Worm (Caenorhabditis elegans) whole organism, young adult: ENCODE results near the gene imb-2.

ENCODE experiments used
- B0019.2 ChIP-seq: fragments of 200-800 bp; sonication (Bioruptor generic); conservative IDR thresholded peaks from 2 replicates; pipeline ENCODE4 v1.3.6; 2022; ENCODE audit warnings: missing genetic modification reagents, missing genetic modification characterization, missing compliant biosample characterization
- B0035.1 ChIP-seq: sonication (generic microtip); optimal IDR thresholded peaks from 2 replicates; lab custom pipeline; 2016; ENCODE audit warnings: missing genetic modification characterization, mild to moderate bottlenecking, missing compliant biosample characterization, missing genotype, missing genetic modification reagents
- C17E4.6 ChIP-seq: fragments of 200-800 bp; sonication (Bioruptor generic); IDR thresholded peaks from 2 replicates; pipeline ENCODE4 v1.3.6; 2022; ENCODE audit warnings: missing genetic modification reagents, missing genetic modification characterization, missing compliant biosample characterization
- F23B12.7 ChIP-seq: sonication (generic microtip); optimal IDR thresholded peaks from 2 replicates; lab custom pipeline; 2017; ENCODE audit warnings: missing genetic modification characterization, mild to moderate bottlenecking, missing compliant biosample characterization, antibody characterized with exemption, moderate library complexity; ENCODE audit not compliant: insufficient read depth
- F33H1.4 ChIP-seq: fragments of 200-800 bp; sonication (Bioruptor generic); IDR thresholded peaks from 2 replicates; pipeline ENCODE4 v1.3.6; 2022; ENCODE audit warnings: missing genetic modification reagents, missing genetic modification characterization, missing compliant biosample characterization
- F39B2.1 ChIP-seq: fragments of 200-800 bp; sonication (Bioruptor generic); IDR thresholded peaks from 2 replicates; pipeline ENCODE4 v1.3.6; 2022; ENCODE audit warnings: missing genetic modification reagents, missing genetic modification characterization, missing compliant biosample characterization
- F55B11.4 ChIP-seq: sonication (generic microtip); optimal IDR thresholded peaks from 2 replicates; lab custom pipeline; 2016; ENCODE audit warnings: missing compliant biosample characterization, missing genetic modification characterization, borderline replicate concordance; ENCODE audit not compliant: insufficient read depth
- F57A8.1 ChIP-seq: fragments of 200-800 bp; sonication (Bioruptor generic); optimal IDR thresholded peaks from 2 replicates; lab custom pipeline; 2018; ENCODE audit warnings: mild to moderate bottlenecking, missing genetic modification characterization, moderate library complexity, missing compliant biosample characterization
- F57C9.4 ChIP-seq: sonication (generic microtip); optimal IDR thresholded peaks from 2 replicates; lab custom pipeline; 2017; ENCODE audit warnings: mild to moderate bottlenecking, missing genetic modification characterization, missing compliant biosample characterization
- Y56A3A.18 ChIP-seq: fragments of 200-800 bp; sonication (Bioruptor generic); IDR thresholded peaks from 2 replicates; pipeline ENCODE4 v1.3.6; 2022; ENCODE audit warnings: missing genetic modification reagents, missing genetic modification characterization, missing compliant biosample characterization
- ZK185.1 ChIP-seq: sonication (generic microtip); optimal IDR thresholded peaks from 2 replicates; lab custom pipeline; 2016; ENCODE audit warnings: mild to moderate bottlenecking, missing genetic modification characterization, missing compliant biosample characterization; ENCODE audit not compliant: poor library complexity, severe bottlenecking
- akir-1 ChIP-seq: fragments of 200-800 bp; sonication (Bioruptor generic); optimal IDR thresholded peaks from 2 replicates; lab custom pipeline; 2018; ENCODE audit warnings: mild to moderate bottlenecking, missing genetic modification characterization, moderate library complexity, missing compliant biosample characterization
- aptf-2 ChIP-seq: fragments of 200-800 bp; sonication (Bioruptor generic); conservative IDR thresholded peaks from 2 replicates; pipeline ENCODE4 v1.3.6; 2022; ENCODE audit warnings: missing genetic modification reagents, missing genetic modification characterization, missing compliant biosample characterization
- aptf-3 ChIP-seq: fragments of 200-800 bp; sonication (Bioruptor generic); IDR thresholded peaks from 2 replicates; pipeline ENCODE4 v1.3.6; 2022; ENCODE audit warnings: missing genetic modification characterization, missing compliant biosample characterization
- athp-1 ChIP-seq: sonication (generic microtip); optimal IDR thresholded peaks from 2 replicates; lab custom pipeline; 2017; ENCODE audit warnings: mild to moderate bottlenecking, missing genetic modification characterization, missing compliant biosample characterization
- bed-2 ChIP-seq: fragments of 200-800 bp; sonication (Bioruptor generic); IDR thresholded peaks from 2 replicates; pipeline ENCODE4 v1.3.6; 2022; ENCODE audit warnings: missing genetic modification reagents, missing genetic modification characterization, missing compliant biosample characterization
- ceh-40 ChIP-seq: fragments of 200-800 bp; sonication (Bioruptor generic); IDR thresholded peaks from 2 replicates; pipeline ENCODE4 v1.3.6; 2022; ENCODE audit warnings: missing genetic modification characterization, missing compliant biosample characterization
- ceh-79 ChIP-seq: sonication (generic microtip); optimal IDR thresholded peaks from 2 replicates; lab custom pipeline; 2017; ENCODE audit warnings: mild to moderate bottlenecking, missing genetic modification characterization, missing compliant biosample characterization
- dpff-1 ChIP-seq: sonication (generic microtip); optimal IDR thresholded peaks from 2 replicates; lab custom pipeline; 2017; ENCODE audit warnings: mild to moderate bottlenecking, missing genetic modification characterization, missing compliant biosample characterization
- dpl-1 ChIP-seq: fragments of 150-350 bp; optimal IDR thresholded peaks from 2 replicates; lab custom pipeline; 2014; ENCODE audit warnings: missing biosample characterization, missing genetic modification reagents, missing genetic modification characterization
- efl-1 ChIP-seq: fragments of 150-350 bp; optimal IDR thresholded peaks from 2 replicates; lab custom pipeline; 2014; ENCODE audit warnings: missing biosample characterization, missing genetic modification reagents, missing genetic modification characterization
- egl-18 ChIP-seq: fragments of 200-800 bp; sonication (Bioruptor generic); IDR thresholded peaks from 2 replicates; pipeline ENCODE4 v1.3.6; 2022; ENCODE audit warnings: missing genetic modification reagents, missing genetic modification characterization, missing compliant biosample characterization
- egrh-3 ChIP-seq: fragments of 200-800 bp; sonication (Bioruptor generic); IDR thresholded peaks from 2 replicates; pipeline ENCODE4 v1.3.6; 2022; ENCODE audit warnings: missing genetic modification reagents, missing genetic modification characterization, missing compliant biosample characterization
- gei-17 ChIP-seq: fragments of 200-800 bp; sonication (Bioruptor generic); optimal IDR thresholded peaks from 2 replicates; lab custom pipeline; 2018; ENCODE audit warnings: mild to moderate bottlenecking, missing genetic modification characterization, missing compliant biosample characterization
- him-1 ChIP-seq: sonication (generic microtip); optimal IDR thresholded peaks from 2 replicates; lab custom pipeline; 2016; ENCODE audit warnings: missing genotype, missing genetic modification reagents, missing genetic modification characterization, missing compliant biosample characterization
- hmg-20 ChIP-seq: fragments of 200-800 bp; sonication (Bioruptor generic); IDR thresholded peaks from 2 replicates; pipeline ENCODE4 v1.3.6; 2022; ENCODE audit warnings: missing genetic modification reagents, missing genetic modification characterization, missing compliant biosample characterization
- hrde-1 ChIP-seq: sonication (generic microtip); optimal IDR thresholded peaks from 2 replicates; lab custom pipeline; 2016; ENCODE audit warnings: missing genetic modification characterization, mild to moderate bottlenecking, missing compliant biosample characterization, moderate library complexity, missing genotype, missing genetic modification reagents, borderline replicate concordance
- let-526 ChIP-seq: fragments of 200-800 bp; sonication (Bioruptor generic); IDR thresholded peaks from 2 replicates; pipeline ENCODE4 v1.3.6; 2022; ENCODE audit warnings: missing genetic modification reagents, missing genetic modification characterization, missing compliant biosample characterization
- lin-54 ChIP-seq: fragments of 200-800 bp; sonication (Bioruptor generic); optimal IDR thresholded peaks from 2 replicates; lab custom pipeline; 2018; ENCODE audit warnings: mild to moderate bottlenecking, missing genetic modification characterization, missing compliant biosample characterization
- lsl-1 ChIP-seq: fragments of 200-800 bp; sonication (Bioruptor generic); optimal IDR thresholded peaks from 2 replicates; lab custom pipeline; 2018; ENCODE audit warnings: mild to moderate bottlenecking, missing genetic modification characterization, moderate library complexity, missing compliant biosample characterization
- madf-6 ChIP-seq: fragments of 200-800 bp; sonication (Bioruptor generic); IDR thresholded peaks from 2 replicates; pipeline ENCODE4 v1.3.6; 2022; ENCODE audit warnings: missing genetic modification reagents, missing genetic modification characterization, missing compliant biosample characterization
- madf-8 ChIP-seq: fragments of 200-800 bp; sonication (Bioruptor generic); conservative IDR thresholded peaks from 2 replicates; pipeline ENCODE4 v1.3.6; 2022; ENCODE audit warnings: missing genetic modification reagents, missing genetic modification characterization, missing compliant biosample characterization
- mcd-1 ChIP-seq: fragments of 200-800 bp; sonication (Bioruptor generic); IDR thresholded peaks from 2 replicates; pipeline ENCODE4 v1.3.6; 2022; ENCODE audit warnings: missing genetic modification reagents, missing genetic modification characterization, missing compliant biosample characterization
- mxl-1 ChIP-seq: sonication (generic microtip); optimal IDR thresholded peaks from 2 replicates; lab custom pipeline; 2016; ENCODE audit warnings: missing genetic modification characterization, missing compliant biosample characterization
- nfyb-1 ChIP-seq: fragments of 200-800 bp; sonication (Bioruptor generic); IDR thresholded peaks from 2 replicates; pipeline ENCODE4 v1.3.6; 2022; ENCODE audit warnings: missing genetic modification reagents, missing genetic modification characterization, missing compliant biosample characterization
- rcor-1 ChIP-seq: fragments of 200-800 bp; sonication (Bioruptor generic); IDR thresholded peaks from 2 replicates; pipeline ENCODE4 v1.3.6; 2022; ENCODE audit warnings: missing genetic modification reagents, missing genetic modification characterization, missing compliant biosample characterization
- rpc-1 ChIP-seq, 2 experiments: fragments of 150-350 bp in 1 of 2; sonication (generic microtip) in 1 of 2; optimal IDR thresholded peaks; 2 replicates each; lab custom pipeline; 2014 to 2018; ENCODE audit warnings: missing biosample characterization in 1 of 2, missing genetic modification characterization in 1 of 2, missing genetic modification reagents in 1 of 2, missing genotype in 1 of 2
- sea-2 ChIP-seq: fragments of 200-800 bp; sonication (Bioruptor generic); IDR thresholded peaks from 2 replicates; pipeline ENCODE4 v1.3.6; 2022; ENCODE audit warnings: missing genetic modification characterization, missing compliant biosample characterization
- snpc-1.1 ChIP-seq: sonication (generic microtip); optimal IDR thresholded peaks from 2 replicates; lab custom pipeline; 2017; ENCODE audit warnings: missing genetic modification characterization, mild to moderate bottlenecking, missing compliant biosample characterization, antibody characterized with exemption, moderate library complexity, missing genotype, missing genetic modification reagents; ENCODE audit not compliant: insufficient read depth
- snpc-4 ChIP-seq, 5 experiments: fragments of 150-350 bp in 1 of 5; sonication (generic microtip) in 4 of 5; optimal IDR thresholded peaks; 2 replicates each; lab custom pipeline; 2014 to 2018; ENCODE audit warnings: missing genetic modification characterization in 5 of 5, missing biosample characterization in 3 of 5, antibody characterized with exemption in 2 of 5, mild to moderate bottlenecking in 2 of 5, missing compliant biosample characterization in 2 of 5, missing genotype in 2 of 5, moderate library complexity in 2 of 5, missing genetic modification reagents in 1 of 5
- sptf-2 ChIP-seq: fragments of 200-800 bp; sonication (Bioruptor generic); optimal IDR thresholded peaks from 2 replicates; lab custom pipeline; 2018; ENCODE audit warnings: mild to moderate bottlenecking, missing genetic modification characterization, missing compliant biosample characterization
- unc-130 ChIP-seq: sonication (generic microtip); optimal IDR thresholded peaks from 2 replicates; lab custom pipeline; 2016; ENCODE audit warnings: missing genetic modification reagents, missing genetic modification characterization, missing compliant biosample characterization
- unc-62 ChIP-seq: fragments of 150-350 bp; optimal IDR thresholded peaks from 2 replicates; lab custom pipeline; 2014; ENCODE audit warnings: missing biosample characterization, missing genetic modification reagents, missing genetic modification characterization
- xnd-1 ChIP-seq: sonication (generic microtip); optimal IDR thresholded peaks from 2 replicates; lab custom pipeline; 2016; ENCODE audit warnings: missing genotype, missing genetic modification reagents, missing genetic modification characterization, missing compliant biosample characterization
- ztf-22 ChIP-seq: fragments of 200-800 bp; sonication (Bioruptor generic); optimal IDR thresholded peaks from 2 replicates; lab custom pipeline; 2018; ENCODE audit warnings: mild to moderate bottlenecking, missing genetic modification characterization, moderate library complexity, missing compliant biosample characterization
- ztf-28 ChIP-seq: fragments of 200-800 bp; sonication (Bioruptor generic); IDR thresholded peaks from 2 replicates; pipeline ENCODE4 v1.3.6; 2022; ENCODE audit warnings: missing genetic modification reagents, missing genetic modification characterization, missing compliant biosample characterization

Gene imb-2

ce11 chrII:14349356-14349923 lies 16.1 kb upstream of the imb-2 start, which contains the start of the genes Y54G11A.17, lin-7 and elof-1 (continued):
- peak; percentile 7 for TF ChIP-seq unc-130 (GFP tag; lab: Kevin White, UChicago)
- no peak for TF ChIP-seq ztf-22
- TF ChIP-seq B0035.1 (tag; lab: Kevin White, UChicago): no peak
- TF ChIP-seq lin-54 (GFP tag; lab: Kevin White, UChicago): peak; percentile 84
- TF ChIP-seq snpc-1.1: peak; percentile 25
- TF ChIP-seq B0019.2: peak; percentile 81
- TF ChIP-seq ztf-28 (GFP tag; lab: Robert Waterston, UW): peak; percentile 69
- no peak for TF ChIP-seq him-1 (tag; lab: Kevin White, UChicago)
- no peak for TF ChIP-seq F57C9.4 (tag; lab: Kevin White, UChicago)
- no peak for TF ChIP-seq F39B2.1 (GFP tag; lab: Robert Waterston, UW)
- no peak for TF ChIP-seq hmg-20
- TF ChIP-seq gei-17 (GFP tag; lab: Kevin White, UChicago): no peak
- TF ChIP-seq efl-1 (GFP tag; lab: Kevin White, UChicago): peak; percentile 90
- TF ChIP-seq C17E4.6 (GFP tag; lab: Robert Waterston, UW): peak; percentile 44; the same call in 1 of the 2 replicates
- no peak for TF ChIP-seq dpff-1 (tag; lab: Kevin White, UChicago)
- TF ChIP-seq F57A8.1 (GFP tag; lab: Kevin White, UChicago): no peak
- peak; percentile 32 for TF ChIP-seq snpc-4 (GFP tag; optimal IDR thresholded peaks at IDR 0.05; lab: Kevin White, UChicago)
- TF ChIP-seq snpc-4 (tag; optimal IDR thresholded peaks at IDR 0.05; lab: Kevin White, UChicago): peak in 3 of 4 experiments; percentile 57 to 77 (median 59)
- TF ChIP-seq let-526 (GFP tag; lab: Robert Waterston, UW): no peak
- TF ChIP-seq rcor-1: peak; percentile 55; the same call in 1 of the 2 replicates
- peak; percentile 28 for TF ChIP-seq xnd-1 (tag; lab: Kevin White, UChicago)
- peak; percentile 77; the same call in 1 of the 2 replicates for TF ChIP-seq nfyb-1 (GFP tag; lab: Robert Waterston, UW)
- no peak for TF ChIP-seq F55B11.4 (tag; lab: Kevin White, UChicago)
- TF ChIP-seq mcd-1 (GFP tag; lab: Robert Waterston, UW): peak; percentile 74
- TF ChIP-seq aptf-2 (GFP tag; lab: Robert Waterston, UW): no peak
- peak; percentile 73 for TF ChIP-seq F33H1.4 (GFP tag; lab: Robert Waterston, UW)
- 0 out of 2 replicates have a peak, but pooled peaks have one; percentile 20 for TF ChIP-seq Y56A3A.18 (GFP tag; lab: Robert Waterston, UW)
- TF ChIP-seq madf-6 (GFP tag; lab: Robert Waterston, UW): peak; percentile 75
- peak; percentile 61 for TF ChIP-seq madf-8 (GFP tag; lab: Robert Waterston, UW)
- peak; percentile 77 for TF ChIP-seq dpl-1
- TF ChIP-seq rpc-1 (optimal IDR thresholded peaks at IDR 0.05; lab: Kevin White, UChicago): peak; percentile 21
- no peak for TF ChIP-seq rpc-1 (tag; optimal IDR thresholded peaks at IDR 0.05; lab: Kevin White, UChicago)
- no peak for TF ChIP-seq sptf-2 (GFP tag; lab: Kevin White, UChicago)
- no peak for TF ChIP-seq sea-2 (GFP tag; lab: Robert Waterston, UW)
- TF ChIP-seq egl-18 (GFP tag; lab: Robert Waterston, UW): no peak
- TF ChIP-seq athp-1 (tag; lab: Kevin White, UChicago): peak; percentile 42
- TF ChIP-seq bed-2 (GFP tag; lab: Robert Waterston, UW): no peak
- TF ChIP-seq ceh-40 (GFP tag; lab: Robert Waterston, UW): no peak
- no peak for TF ChIP-seq egrh-3
- peak; percentile 86 for TF ChIP-seq F23B12.7 (tag; lab: Kevin White, UChicago)
- TF ChIP-seq unc-62 (GFP tag; lab: Kevin White, UChicago): no peak
- no peak for TF ChIP-seq aptf-3
- peak; percentile 97 for TF ChIP-seq lsl-1
- TF ChIP-seq ZK185.1 (tag; lab: Kevin White, UChicago): peak; percentile 40
- no peak for TF ChIP-seq hrde-1 (tag; lab: Kevin White, UChicago)
- no peak for TF ChIP-seq mxl-1 (tag; lab: Kevin White, UChicago)
- no peak for TF ChIP-seq akir-1 (GFP tag; lab: Kevin White, UChicago)
- no peak for TF ChIP-seq ceh-79
